Fruit fly (Drosophila melanogaster) whole organism, embryonic: ENCODE results near the gene CG16985.

Experiments used
- Adf1 ChIP-seq: fragments of 200-800 bp; sonication (Bioruptor generic); IDR thresholded peaks from 2 replicates; pipeline ENCODE4 v1.3.6; 2022; ENCODE audit warnings: missing biosample characterization, missing genetic modification characterization
- CG11695 ChIP-seq: fragments of 200-800 bp; sonication (Bioruptor generic); IDR thresholded peaks from 3 replicates; pipeline ENCODE4 v1.3.6; 2022; ENCODE audit warnings: missing biosample characterization, missing genetic modification characterization
- CG32767 ChIP-seq: fragments of 200-800 bp; sonication (Bioruptor generic); IDR thresholded peaks from 2 replicates; pipeline ENCODE4 v1.3.6; 2022; ENCODE audit warnings: missing biosample characterization, missing genetic modification characterization
- CG4328 ChIP-seq: fragments of 200-800 bp; sonication (Bioruptor generic); optimal IDR thresholded peaks from 3 replicates; lab custom pipeline; 2017; ENCODE audit warnings: missing biosample characterization, missing genetic modification reagents, missing genetic modification characterization
- Ets65A ChIP-seq: fragments of 200-800 bp; sonication (Bioruptor generic); peaks from one replicate; lab custom pipeline; 2016; ENCODE audit warnings: missing biosample characterization, missing genetic modification characterization
- Gug ChIP-seq: fragments of 200-800 bp; sonication (Bioruptor generic); IDR thresholded peaks from 4 replicates; pipeline ENCODE4 v1.3.6; 2022; ENCODE audit warnings: missing biosample characterization, missing genetic modification characterization
- NC2α ChIP-seq: fragments of 200-800 bp; sonication (Bioruptor generic); optimal IDR thresholded peaks from 2 replicates; lab custom pipeline; 2016; ENCODE audit warnings: missing biosample characterization, missing genetic modification characterization
- bcd ChIP-seq: fragments of 200-800 bp; sonication (Bioruptor generic); optimal IDR thresholded peaks from 2 replicates; lab custom pipeline; 2017; ENCODE audit warnings: missing biosample characterization, mild to moderate bottlenecking, missing genetic modification characterization

DNA sequence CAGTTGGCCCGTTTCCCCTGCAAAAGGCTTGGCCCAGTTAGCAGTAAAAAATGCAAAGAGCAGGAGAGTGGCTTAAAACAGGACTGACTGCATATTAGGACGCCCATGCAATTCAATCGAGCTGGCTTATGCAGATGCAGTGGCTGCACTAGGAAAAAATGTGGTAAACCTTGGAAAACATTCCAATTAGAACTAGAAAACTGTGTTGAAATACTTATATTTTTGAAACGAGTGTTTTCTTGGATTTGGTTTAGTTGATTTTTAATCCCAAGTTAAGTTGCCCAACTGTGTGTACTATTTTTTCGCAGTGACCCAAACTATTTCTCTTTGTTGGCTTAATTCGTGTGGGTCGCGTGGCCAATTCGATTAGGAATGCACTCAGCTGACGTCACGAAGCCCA is 16.8 kb upstream of the CG16985 start:
- no peak for TF ChIP-seq CG11695 (GFP tag; lab: Robert Waterston, UW)
- TF ChIP-seq Adf1 (GFP tag; lab: Robert Waterston, UW), result no peak
- TF ChIP-seq Ets65A, result peak; percentile 92
- no peak for TF ChIP-seq NC2α
- TF ChIP-seq bcd (GFP tag; lab: Kevin White, UChicago), result no peak
- no peak for TF ChIP-seq CG32767 (GFP tag; lab: Robert Waterston, UW)
- TF ChIP-seq Gug (GFP tag; lab: Robert Waterston, UW), result no peak
- TF ChIP-seq CG4328 (GFP tag; lab: Kevin White, UChicago), result no peak
